Fruit fly (Drosophila melanogaster) whole organism, embryonic: ENCODE measurements around the gene CG17450.
"Not testable (repeated sequence)": the region's sequence is repeated elsewhere in the genome, so short reads cannot be mapped to it uniquely, and the experiment has no call there.

Experiments used
- Ada2b ChIP-seq: fragments of 200-800 bp; sonication (Bioruptor generic); IDR thresholded peaks from 2 replicates; pipeline ENCODE4 v1.3.6; 2022; ENCODE audit warnings: missing biosample characterization, missing genetic modification characterization
- BEAF-32 ChIP-seq: fragments of 200-800 bp; sonication (Bioruptor generic); optimal IDR thresholded peaks from 3 replicates; lab custom pipeline; 2017; ENCODE audit warnings: missing biosample characterization, missing genetic modification characterization, mild to moderate bottlenecking, moderate library complexity, missing genetic modification reagents
- CG10274 ChIP-seq: fragments of 200-800 bp; sonication (Bioruptor generic); optimal IDR thresholded peaks from 3 replicates; lab custom pipeline; 2017; ENCODE audit warnings: missing biosample characterization, mild to moderate bottlenecking, missing genetic modification characterization
- CG10654 ChIP-seq: fragments of 200-800 bp; sonication (Bioruptor generic); optimal IDR thresholded peaks from 2 replicates; lab custom pipeline; 2016; ENCODE audit warnings: missing biosample characterization, missing genetic modification characterization
- CG11696 ChIP-seq: fragments of 200-800 bp; sonication (Bioruptor generic); IDR thresholded peaks from 2 replicates; pipeline ENCODE4 v1.3.6; 2022; ENCODE audit warnings: missing biosample characterization, missing genetic modification characterization
- CG12769 ChIP-seq: fragments of 200-800 bp; sonication (Bioruptor generic); optimal IDR thresholded peaks from 2 replicates; lab custom pipeline; 2019; ENCODE audit warnings: missing biosample characterization, mild to moderate bottlenecking, missing genetic modification characterization, moderate library complexity
- CG16779 ChIP-seq: fragments of 200-800 bp; sonication (Bioruptor generic); IDR thresholded peaks from 2 replicates; pipeline ENCODE4 v1.3.6; 2022; ENCODE audit warnings: missing biosample characterization, missing genetic modification characterization
- CG17802 ChIP-seq: fragments of 200-800 bp; sonication (Bioruptor generic); optimal IDR thresholded peaks from 2 replicates; lab custom pipeline; 2018; ENCODE audit warnings: missing biosample characterization, mild to moderate bottlenecking, missing genetic modification characterization, moderate library complexity
- CG2199 ChIP-seq: fragments of 200-800 bp; sonication (Bioruptor generic); IDR thresholded peaks from 3 replicates; pipeline ENCODE4 v1.3.6; 2022; ENCODE audit warnings: missing biosample characterization, missing genetic modification characterization
- CG2202 ChIP-seq: fragments of 200-800 bp; sonication (Bioruptor generic); optimal IDR thresholded peaks from 2 replicates; lab custom pipeline; 2018; ENCODE audit warnings: missing biosample characterization, mild to moderate bottlenecking, missing genetic modification characterization
- CG2678 ChIP-seq: fragments of 200-800 bp; sonication (Bioruptor generic); optimal IDR thresholded peaks from 3 replicates; lab custom pipeline; 2019; ENCODE audit warnings: missing biosample characterization, mild to moderate bottlenecking, missing genetic modification characterization, moderate library complexity
- CG30020 ChIP-seq: fragments of 200-800 bp; optimal IDR thresholded peaks from 2 replicates; lab custom pipeline; 2019; ENCODE audit warnings: missing biosample characterization, mild to moderate bottlenecking, missing genetic modification characterization, moderate library complexity
- CG32767 ChIP-seq: fragments of 200-800 bp; sonication (Bioruptor generic); IDR thresholded peaks from 2 replicates; pipeline ENCODE4 v1.3.6; 2022; ENCODE audit warnings: missing biosample characterization, missing genetic modification characterization
- CG33213 ChIP-seq: fragments of 200-800 bp; sonication (Bioruptor generic); optimal IDR thresholded peaks from 3 replicates; lab custom pipeline; 2016; ENCODE audit warnings: missing biosample characterization, missing genetic modification characterization
- CG3995 ChIP-seq: fragments of 200-800 bp; sonication (Bioruptor generic); optimal IDR thresholded peaks from 3 replicates; lab custom pipeline; 2016; ENCODE audit warnings: missing biosample characterization, missing genetic modification characterization
- CG6654 ChIP-seq: fragments of 200-800 bp; sonication (Bioruptor generic); optimal IDR thresholded peaks from 2 replicates; lab custom pipeline; 2017; ENCODE audit warnings: missing biosample characterization, mild to moderate bottlenecking, missing genetic modification characterization
- CG6683 ChIP-seq: fragments of 200-800 bp; sonication (Bioruptor generic); optimal IDR thresholded peaks from 2 replicates; lab custom pipeline; 2017; ENCODE audit warnings: missing biosample characterization, mild to moderate bottlenecking, missing genetic modification characterization, missing genetic modification reagents
- CG7357 ChIP-seq: fragments of 200-800 bp; sonication (Bioruptor generic); IDR thresholded peaks from 3 replicates; pipeline ENCODE4 v1.3.6; 2022; ENCODE audit warnings: missing biosample characterization, missing genetic modification characterization
- CG8359 ChIP-seq: fragments of 200-800 bp; sonication (Bioruptor generic); optimal IDR thresholded peaks from 2 replicates; lab custom pipeline; 2017; ENCODE audit warnings: missing biosample characterization, mild to moderate bottlenecking, missing genetic modification characterization, borderline replicate concordance
- CG8765 ChIP-seq: fragments of 200-800 bp; sonication (Bioruptor generic); IDR thresholded peaks from 2 replicates; pipeline ENCODE4 v1.3.6; 2022; ENCODE audit warnings: missing biosample characterization, missing genetic modification characterization
- CTCF ChIP-seq: fragments of 200-800 bp; sonication (Bioruptor generic); optimal IDR thresholded peaks from 2 replicates; lab custom pipeline; 2017; ENCODE audit warnings: missing biosample characterization, mild to moderate bottlenecking, missing genetic modification characterization, moderate library complexity
- Dbx ChIP-seq: fragments of 200-800 bp; sonication (Bioruptor generic); IDR thresholded peaks from 3 replicates; pipeline ENCODE4 v1.3.6; 2022; ENCODE audit warnings: missing biosample characterization, missing genetic modification characterization
- Dek ChIP-seq: fragments of 200-800 bp; sonication (Bioruptor generic); optimal IDR thresholded peaks from 3 replicates; lab custom pipeline; 2019; ENCODE audit warnings: missing biosample characterization, mild to moderate bottlenecking, missing genetic modification characterization, moderate library complexity
- Dip3 ChIP-seq: fragments of 200-800 bp; sonication (Bioruptor generic); optimal IDR thresholded peaks from 3 replicates; lab custom pipeline; 2016; ENCODE audit warnings: missing biosample characterization, missing genetic modification characterization
- E2f2 ChIP-seq: fragments of 200-800 bp; sonication (Bioruptor generic); IDR thresholded peaks from 2 replicates; pipeline ENCODE4 v1.3.6; 2022; ENCODE audit warnings: missing biosample characterization, missing genetic modification characterization
- HHEX ChIP-seq: fragments of 200-800 bp; sonication (Bioruptor generic); optimal IDR thresholded peaks from 3 replicates; lab custom pipeline; 2017; ENCODE audit warnings: missing biosample characterization, mild to moderate bottlenecking, missing genetic modification characterization, missing genetic modification reagents
- Hmr ChIP-seq: fragments of 200-800 bp; sonication (Bioruptor generic); optimal IDR thresholded peaks from 3 replicates; lab custom pipeline; 2017; ENCODE audit warnings: mild to moderate bottlenecking, missing biosample characterization, missing genetic modification reagents, missing genetic modification characterization
- Lhr ChIP-seq: fragments of 200-800 bp; sonication (Bioruptor generic); optimal IDR thresholded peaks from 3 replicates; lab custom pipeline; 2017; ENCODE audit warnings: mild to moderate bottlenecking, missing biosample characterization, missing genetic modification reagents, missing genetic modification characterization
- Myb ChIP-seq: fragments of 200-800 bp; sonication (Bioruptor generic); optimal IDR thresholded peaks from 2 replicates; lab custom pipeline; 2016; ENCODE audit warnings: missing biosample characterization, missing genetic modification characterization
- Oli ChIP-seq: fragments of 200-800 bp; sonication (Bioruptor generic); optimal IDR thresholded peaks from 2 replicates; lab custom pipeline; 2018; ENCODE audit warnings: missing biosample characterization, mild to moderate bottlenecking, missing genetic modification characterization, moderate library complexity
- Ssrp ChIP-seq: fragments of 200-800 bp; sonication (Bioruptor generic); optimal IDR thresholded peaks from 2 replicates; lab custom pipeline; 2018; ENCODE audit warnings: missing biosample characterization, mild to moderate bottlenecking, missing genetic modification characterization, moderate library complexity
- az2 ChIP-seq: fragments of 200-800 bp; sonication (Bioruptor generic); optimal IDR thresholded peaks from 3 replicates; lab custom pipeline; 2016; ENCODE audit warnings: missing biosample characterization, missing genetic modification characterization
- cg ChIP-seq: fragments of 200-800 bp; sonication (Bioruptor generic); optimal IDR thresholded peaks from 3 replicates; lab custom pipeline; 2019; ENCODE audit warnings: missing biosample characterization, mild to moderate bottlenecking, missing genetic modification characterization, moderate library complexity
- corto ChIP-seq: fragments of 200-800 bp; sonication (Bioruptor generic); optimal IDR thresholded peaks from 2 replicates; lab custom pipeline; 2016; ENCODE audit warnings: missing biosample characterization, mild to moderate bottlenecking, missing genetic modification characterization, moderate library complexity
- ems ChIP-seq: fragments of 200-800 bp; sonication (Bioruptor generic); optimal IDR thresholded peaks from 3 replicates; lab custom pipeline; 2016; ENCODE audit warnings: missing biosample characterization, missing genetic modification characterization
- fd102C ChIP-seq: fragments of 200-800 bp; sonication (Bioruptor generic); optimal IDR thresholded peaks from 2 replicates; lab custom pipeline; 2018; ENCODE audit warnings: missing biosample characterization, mild to moderate bottlenecking, missing genetic modification characterization, moderate library complexity
- grn ChIP-seq: fragments of 200-800 bp; sonication (Bioruptor generic); optimal IDR thresholded peaks from 3 replicates; lab custom pipeline; 2017; ENCODE audit warnings: missing biosample characterization, missing genetic modification characterization
- hth ChIP-seq: fragments of >200 bp; optimal IDR thresholded peaks from 2 replicates; lab custom pipeline; 2017; ENCODE audit warnings: inconsistent platforms
- ind ChIP-seq: fragments of 200-800 bp; sonication (Bioruptor generic); optimal IDR thresholded peaks from 3 replicates; lab custom pipeline; 2016; ENCODE audit warnings: missing biosample characterization, missing genetic modification characterization
- lola ChIP-seq, 3 experiments: fragments of >200 bp in 2 of 3; fragments of 200-800 bp in 1 of 3; sonication (Bioruptor generic) in 1 of 3; optimal IDR thresholded peaks; 2 replicates each; lab custom pipeline; 2017 to 2019; ENCODE audit warnings: missing biosample characterization in 3 of 3, missing genetic modification characterization in 3 of 3, mild to moderate bottlenecking in 1 of 3, moderate library complexity in 1 of 3
- p53 ChIP-seq: fragments of 200-800 bp; sonication (Bioruptor generic); optimal IDR thresholded peaks from 2 replicates; lab custom pipeline; 2016; ENCODE audit warnings: missing biosample characterization, missing genetic modification characterization
- pan ChIP-seq, 4 experiments: fragments of >200 bp in 3 of 4; fragments of 200-800 bp in 1 of 4; sonication (Bioruptor generic) in 1 of 4; optimal IDR thresholded peaks in 3 of 4; IDR thresholded peaks in 1 of 4; 2 replicates each; pipeline versions ENCODE4 v1.3.6 to Lab custom; 2017 to 2022; ENCODE audit warnings: missing biosample characterization in 2 of 4, missing genetic modification characterization in 2 of 4, mixed read lengths in 1 of 4
- pzg ChIP-seq: fragments of 200-800 bp; sonication (Bioruptor generic); optimal IDR thresholded peaks from 3 replicates; lab custom pipeline; 2018; ENCODE audit warnings: missing biosample characterization, mild to moderate bottlenecking, missing genetic modification characterization, moderate library complexity
- ro ChIP-seq: fragments of 200-800 bp; sonication (Bioruptor generic); IDR thresholded peaks from 2 replicates; pipeline ENCODE4 v1.3.6; 2022; ENCODE audit warnings: missing biosample characterization, missing genetic modification characterization
- sima ChIP-seq: fragments of 200-800 bp; sonication (Bioruptor generic); optimal IDR thresholded peaks from 2 replicates; lab custom pipeline; 2016; ENCODE audit warnings: missing biosample characterization, missing genetic modification characterization
- sob ChIP-seq: fragments of 200-800 bp; sonication (Bioruptor generic); IDR thresholded peaks from 2 replicates; pipeline ENCODE4 v1.3.6; 2022; ENCODE audit warnings: missing biosample characterization, missing genetic modification characterization
- tup ChIP-seq: fragments of 200-800 bp; sonication (Bioruptor generic); optimal IDR thresholded peaks from 2 replicates; lab custom pipeline; 2016; ENCODE audit warnings: missing biosample characterization, mild to moderate bottlenecking, missing genetic modification characterization, moderate library complexity
- unpg ChIP-seq: fragments of 200-800 bp; sonication (Bioruptor generic); optimal IDR thresholded peaks from 3 replicates; lab custom pipeline; 2018; ENCODE audit warnings: missing biosample characterization, mild to moderate bottlenecking, missing genetic modification characterization, moderate library complexity
- wdn ChIP-seq: fragments of 200-800 bp; sonication (Bioruptor generic); IDR thresholded peaks from 2 replicates; pipeline ENCODE4 v1.3.6; 2022; ENCODE audit warnings: missing biosample characterization, missing genetic modification characterization

Gene CG17450

DNA sequence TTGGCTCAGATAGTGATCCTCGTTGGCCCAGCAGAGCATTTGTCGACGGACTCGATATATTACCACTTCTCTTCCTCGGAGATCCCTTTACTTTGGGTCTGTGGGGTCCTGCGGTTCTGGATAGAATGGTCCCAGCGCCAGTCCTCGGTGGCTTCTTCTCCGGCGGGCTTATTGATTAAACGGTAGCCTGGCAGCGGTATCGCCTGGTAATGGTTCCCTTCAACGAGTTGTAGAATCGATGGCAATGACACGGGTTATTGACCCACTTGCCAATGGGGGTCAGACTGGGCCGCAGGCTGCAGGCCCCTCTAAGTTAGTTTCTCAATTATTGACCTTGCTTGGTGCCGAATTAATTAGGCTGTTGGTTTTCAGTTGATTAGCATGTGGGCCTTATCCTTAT, at the start of gene CG17450:
Gene CG17450 (minus strand): TSS at position 101 of the 400 bp plus-strand sequence.
- TF ChIP-seq grn, HHEX, CG10654 (GFP tag; lab: Kevin White, UChicago): not testable (repeated sequence)

DNA sequence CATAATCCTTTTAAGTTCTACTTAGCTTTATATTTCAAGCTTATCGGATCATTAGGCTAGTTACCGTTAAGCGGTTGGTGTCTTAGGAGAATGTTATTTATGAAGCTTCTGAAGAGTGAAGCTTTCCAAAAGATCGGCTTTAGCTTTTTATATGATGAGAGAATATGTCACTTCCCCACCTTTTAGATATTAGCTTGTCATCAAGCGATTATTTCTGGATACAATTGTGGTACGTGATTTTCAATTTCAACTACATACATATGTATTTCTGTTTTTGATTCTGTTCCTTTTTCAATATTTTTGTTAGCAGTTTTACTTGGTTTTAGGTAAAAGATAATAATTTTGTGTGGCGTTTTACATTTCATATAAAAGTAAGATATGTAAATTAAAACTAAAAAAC, 24.1 kb upstream of the CG17450 start:
- TF ChIP-seq BEAF-32 (GFP tag; lab: Kevin White, UChicago) (peak; percentile 13), CG16779 (GFP tag; lab: Robert Waterston, UW) (no peak), E2f2 (GFP tag; lab: Robert Waterston, UW) (no peak), CG8765 (GFP tag; lab: Robert Waterston, UW) (no peak), az2 (GFP tag; lab: Kevin White, UChicago) (no peak), Myb (GFP tag; lab: Kevin White, UChicago) (peak; percentile 7), CTCF (GFP tag; lab: Kevin White, UChicago) (peak; percentile 31), CG17802 (peak; percentile 61), CG6654 (GFP tag; lab: Kevin White, UChicago) (no peak), CG7357 (GFP tag; lab: Robert Waterston, UW) (0 out of 3 replicates have a peak, but pooled peaks have one; percentile 26), CG8359 (GFP tag; lab: Kevin White, UChicago) (no peak), Hmr (GFP tag; lab: Kevin White, UChicago) (peak; percentile 12), CG2678 (tag; lab: Kevin White, UChicago) (no peak), Oli (tag; lab: Kevin White, UChicago) (no peak), CG33213 (no peak), hth (no peak), sob (no peak), CG6683 (GFP tag; lab: Kevin White, UChicago) (no peak), wdn (no peak), tup (GFP tag; lab: Kevin White, UChicago) (no peak), CG12769 (tag; lab: Kevin White, UChicago) (no peak), CG11696 (no peak), corto (GFP tag; lab: Kevin White, UChicago) (no peak), cg (GFP tag; lab: Kevin White, UChicago) (no peak), CG10274 (GFP tag; lab: Kevin White, UChicago) (no peak), CG3995 (GFP tag; lab: Kevin White, UChicago) (peak; percentile 23), Ssrp (tag; lab: Kevin White, UChicago) (no peak), ems (GFP tag; lab: Kevin White, UChicago) (no peak), pan (optimal IDR thresholded peaks at IDR 0.05; lab: Kevin White, UChicago) (no peak), pan (GFP tag; optimal IDR thresholded peaks at IDR 0.05 in 1 of 2, IDR thresholded peaks at IDR 0.05 in 1 of 2) (no peak), Dip3 (GFP tag; lab: Kevin White, UChicago) (no peak), sima (GFP tag; lab: Kevin White, UChicago) (no peak), ro (GFP tag; lab: Robert Waterston, UW) (no peak), Dbx (GFP tag; lab: Robert Waterston, UW) (no peak), lola (GFP tag; optimal IDR thresholded peaks at IDR 0.05; lab: Kevin White, UChicago) (peak in 1 of 3 experiments; percentile 45), p53 (GFP tag; lab: Kevin White, UChicago) (no peak), CG32767 (GFP tag; lab: Robert Waterston, UW) (no peak), CG2199 (GFP tag; lab: Robert Waterston, UW) (0 out of 3 replicates have a peak, but pooled peaks have one; percentile 13), Dek (tag; lab: Kevin White, UChicago) (no peak), ind (GFP tag; lab: Kevin White, UChicago) (no peak), unpg (GFP tag; lab: Kevin White, UChicago) (no peak), fd102C (GFP tag; lab: Kevin White, UChicago) (no peak), pzg (GFP tag; lab: Kevin White, UChicago) (peak; percentile 0), CG2202 (tag; lab: Kevin White, UChicago) (no peak), Ada2b (no peak), Lhr (GFP tag; lab: Kevin White, UChicago) (peak; percentile 8), CG30020 (tag; lab: Kevin White, UChicago) (peak; percentile 62)
